Worm (Caenorhabditis elegans) whole organism, L3 larva: ENCODE measurements around the gene ZK105.6.

Experiments
- ama-1 ChIP-seq: fragments of 150-350 bp; optimal IDR thresholded peaks from 2 replicates; lab custom pipeline; 2018
- ceh-82 ChIP-seq: fragments of 150-350 bp; optimal IDR thresholded peaks from 2 replicates; lab custom pipeline; 2014; ENCODE audit warnings: missing biosample characterization, missing genetic modification characterization
- daf-12 ChIP-seq: fragments of 150-350 bp; optimal IDR thresholded peaks from 2 replicates; lab custom pipeline; 2014; ENCODE audit warnings: missing biosample characterization, missing genetic modification reagents, missing genetic modification characterization
- nhr-11 ChIP-seq: fragments of 150-350 bp; optimal IDR thresholded peaks from 2 replicates; lab custom pipeline; 2014; ENCODE audit warnings: missing biosample characterization, missing genetic modification characterization
- nhr-12 ChIP-seq: fragments of 150-350 bp; optimal IDR thresholded peaks from 2 replicates; lab custom pipeline; 2014; ENCODE audit warnings: missing biosample characterization, missing genetic modification characterization
- snpc-4 ChIP-seq: fragments of 150-350 bp; optimal IDR thresholded peaks from 2 replicates; lab custom pipeline; 2014; ENCODE audit warnings: missing biosample characterization, missing genetic modification characterization
- unc-62 ChIP-seq: fragments of 150-350 bp; sonication (generic microtip); optimal IDR thresholded peaks from 4 replicates; lab custom pipeline; 2014; ENCODE audit warnings: missing biosample characterization, missing genetic modification reagents, missing genetic modification characterization
- ztf-11 ChIP-seq: fragments of 150-350 bp; optimal IDR thresholded peaks from 2 replicates; lab custom pipeline; 2014; ENCODE audit warnings: missing biosample characterization, missing genetic modification characterization

DNA sequence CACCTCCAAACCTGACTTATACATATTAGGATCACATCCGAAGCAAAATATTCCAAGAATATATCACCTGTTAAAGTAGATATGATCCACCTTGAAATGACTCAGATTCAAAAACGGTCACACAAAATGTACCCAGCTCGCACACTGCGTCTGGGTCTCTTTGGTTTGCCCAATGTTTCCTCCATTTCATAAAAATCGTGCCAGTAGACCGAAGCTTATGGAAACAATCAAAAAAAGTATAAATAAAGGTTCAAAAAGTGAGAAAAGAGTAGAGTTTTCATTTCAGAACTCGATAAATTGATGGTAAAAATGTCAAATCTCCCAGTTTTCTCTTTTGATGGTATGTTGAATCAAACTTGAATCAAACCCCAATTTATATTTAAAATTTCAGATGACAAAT is 13.8 kb upstream of the ZK105.6 start, which contains the start of gene srr-9:
- TF ChIP-seq nhr-11 (tag; lab: Kevin White, UChicago) (no peak), ceh-82 (tag; lab: Kevin White, UChicago) (no peak), snpc-4 (tag; lab: Kevin White, UChicago) (no peak), unc-62 (no peak), daf-12 (tag; lab: Kevin White, UChicago) (no peak), nhr-12 (tag; lab: Kevin White, UChicago) (no peak), ztf-11 (tag; lab: Kevin White, UChicago) (no peak), ama-1 (lab: Kevin White, UChicago) (no peak)
